Fruit fly (Drosophila melanogaster): Measurements from ENCODE around the gene CG10748.

Gene CG10748

DNA sequence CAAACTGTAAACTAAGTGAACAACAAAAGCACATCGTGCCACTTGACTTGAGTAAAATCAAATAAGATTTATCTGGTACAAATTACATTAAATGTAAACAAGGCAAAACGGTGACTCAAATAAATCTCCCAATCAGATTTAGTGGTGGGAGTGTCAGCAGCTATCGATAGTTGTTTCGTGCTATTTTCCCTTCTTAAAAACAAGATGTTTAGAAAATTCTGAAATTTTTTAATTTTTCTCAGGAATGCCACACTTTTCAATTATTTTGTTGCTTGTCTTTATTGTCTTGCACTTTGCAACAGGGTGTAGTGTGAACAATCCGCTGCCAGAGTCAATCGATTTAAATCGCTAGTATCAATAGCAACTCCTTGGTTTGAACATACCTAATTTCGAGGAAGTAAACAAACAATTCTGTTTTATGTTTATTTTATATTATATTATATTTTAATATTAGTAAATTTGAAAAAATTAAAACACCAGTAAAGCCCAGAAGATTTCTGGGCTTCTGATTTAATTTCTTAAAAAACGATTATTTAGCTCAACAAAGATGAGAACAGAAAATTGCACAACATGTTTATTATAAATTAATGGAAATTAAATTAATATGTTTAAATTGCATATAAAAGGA lies 43.1 kb upstream of the CG10748 start, which contains the start of gene MICAL-like (continued):
- TF ChIP-seq Hmr (GFP tag; optimal IDR thresholded peaks at IDR 0.05): no peak
- no peak for TF ChIP-seq Hr78 (GFP tag; optimal IDR thresholded peaks at IDR 0.05)
- 0 out of 2 replicates have a peak, but pooled peaks have one; percentile 10 for TF ChIP-seq CG1024 (GFP tag; IDR thresholded peaks at IDR 0.05)
- TF ChIP-seq fd64A (GFP tag; optimal IDR thresholded peaks at IDR 0.05): no peak
- peak; percentile 27 for TF ChIP-seq HmgZ (tag; optimal IDR thresholded peaks at IDR 0.05)
- no peak for TF ChIP-seq CG8281 (tag; optimal IDR thresholded peaks at IDR 0.05)
- peak; percentile 54; the same call in 1 of the 3 replicates for TF ChIP-seq Opbp (GFP tag; IDR thresholded peaks at IDR 0.05; ENCODE audit: partially characterized antibody)
- no peak for TF ChIP-seq B-H1 (GFP tag; IDR thresholded peaks at IDR 0.05)
- no peak for TF ChIP-seq ap (GFP tag; IDR thresholded peaks at IDR 0.05)
- no peak for TF ChIP-seq CG10321 (GFP tag; IDR thresholded peaks at IDR 0.05)
- TF ChIP-seq CG3726 (GFP tag; IDR thresholded peaks at IDR 0.05): no peak
- TF ChIP-seq Hr3 (GFP tag; optimal IDR thresholded peaks at IDR 0.05): no peak
- TF ChIP-seq bbx (GFP tag; IDR thresholded peaks at IDR 0.05; ENCODE audit: partially characterized antibody): peak; percentile 72
- TF ChIP-seq tup (GFP tag; optimal IDR thresholded peaks at IDR 0.05): no peak
- TF ChIP-seq bigmax (GFP tag; optimal IDR thresholded peaks at IDR 0.05): no peak
- TF ChIP-seq Ptx1 (GFP tag; IDR thresholded peaks at IDR 0.05): peak; percentile 37
- no peak for TF ChIP-seq CG10366 (GFP tag; IDR thresholded peaks at IDR 0.05)
- no peak for TF ChIP-seq Tbp (GFP tag; optimal IDR thresholded peaks at IDR 0.05)
- no peak for TF ChIP-seq CG7745 (tag; optimal IDR thresholded peaks at IDR 0.05)
- TF ChIP-seq chm (GFP tag; IDR thresholded peaks at IDR 0.05): no peak
- peak; percentile 9; the same call in 1 of the 2 replicates for TF ChIP-seq lmd (GFP tag; IDR thresholded peaks at IDR 0.05)
- no peak for TF ChIP-seq CoRest (tag; optimal IDR thresholded peaks at IDR 0.05)
- no peak for TF ChIP-seq psq (GFP tag; optimal IDR thresholded peaks at IDR 0.05)
- no peak for TF ChIP-seq jumu (GFP tag; optimal IDR thresholded peaks at IDR 0.05)
- TF ChIP-seq Lim3 (GFP tag; IDR thresholded peaks at IDR 0.05): no peak
- no peak for TF ChIP-seq CG10147 (GFP tag; optimal IDR thresholded peaks at IDR 0.05)
- no peak for TF ChIP-seq D19B (GFP tag; optimal IDR thresholded peaks at IDR 0.05)
- peak; percentile 12; the same call in 1 of the 2 replicates for TF ChIP-seq CG6272 (GFP tag; IDR thresholded peaks at IDR 0.05)
- no peak for TF ChIP-seq CG3838 (GFP tag; optimal IDR thresholded peaks at IDR 0.05)
- TF ChIP-seq Chrac-16 (GFP tag; optimal IDR thresholded peaks at IDR 0.05): no peak
- peak; percentile 30 for TF ChIP-seq CG9817 (tag; optimal IDR thresholded peaks at IDR 0.05)
- no peak for TF ChIP-seq gt (GFP tag; IDR thresholded peaks at IDR 0.05)
- no peak for TF ChIP-seq CG1832 (GFP tag; optimal IDR thresholded peaks at IDR 0.05)
- no peak for TF ChIP-seq esg (GFP tag; conservative IDR thresholded peaks at IDR 0.05)
- no peak for TF ChIP-seq kni (GFP tag; optimal IDR thresholded peaks at IDR 0.05)
- TF ChIP-seq sr (GFP tag; IDR thresholded peaks at IDR 0.05): no peak
- no peak for TF ChIP-seq CG12104 (GFP tag; optimal IDR thresholded peaks at IDR 0.05)
- no peak for TF ChIP-seq CG34376 (GFP tag; optimal IDR thresholded peaks at IDR 0.05)
- no peak for TF ChIP-seq run (tag; optimal IDR thresholded peaks at IDR 0.05)
- no peak for TF ChIP-seq Sox102F (GFP tag; optimal IDR thresholded peaks at IDR 0.05)
- TF ChIP-seq Ets65A (GFP tag): peak; percentile 44
- no peak for TF ChIP-seq CG30020 (tag; optimal IDR thresholded peaks at IDR 0.05)
- peak; percentile 97 for TF ChIP-seq Doc3 (GFP tag; IDR thresholded peaks at IDR 0.05; ENCODE audit: partially characterized antibody)
- peak; percentile 71 for TF ChIP-seq stwl (tag; optimal IDR thresholded peaks at IDR 0.05)
- TF ChIP-seq dpn (GFP tag; optimal IDR thresholded peaks at IDR 0.05): peak in 1 of 2 experiments; percentile 21
- TF ChIP-seq sisA (GFP tag; IDR thresholded peaks at IDR 0.05): peak; percentile 57; the same call in 1 of the 2 replicates
- TF ChIP-seq Eip74EF (GFP tag; optimal IDR thresholded peaks at IDR 0.05): no peak
- no peak for TF ChIP-seq CG31224 (GFP tag; IDR thresholded peaks at IDR 0.05)
- no peak for TF ChIP-seq CG4282 (GFP tag; optimal IDR thresholded peaks at IDR 0.05)
- TF ChIP-seq shn (GFP tag; optimal IDR thresholded peaks at IDR 0.05): no peak

Data from whole organism, embryonic.